Fruit fly (Drosophila melanogaster) whole organism, pupa: ENCODE results near the gene ckd.

ENCODE experiments used
- CG12605 ChIP-seq: fragments of 200-800 bp; sonication (Bioruptor generic); IDR thresholded peaks from 2 replicates; pipeline ENCODE4 v1.3.6; 2022; ENCODE audit warnings: missing biosample characterization, missing genetic modification characterization
- CG4496 ChIP-seq: fragments of 200-800 bp; sonication (Bioruptor generic); IDR thresholded peaks from 3 replicates; pipeline ENCODE4 v1.3.6; 2022; ENCODE audit warnings: missing biosample characterization, missing genetic modification characterization
- CG8159 ChIP-seq: fragments of 200-800 bp; sonication (Bioruptor generic); optimal IDR thresholded peaks from 3 replicates; lab custom pipeline; 2018; ENCODE audit warnings: missing biosample characterization, mild to moderate bottlenecking, missing genetic modification characterization, moderate library complexity
- gl ChIP-seq: fragments of 200-800 bp; sonication (Bioruptor generic); optimal IDR thresholded peaks from 2 replicates; lab custom pipeline; 2018; ENCODE audit warnings: missing biosample characterization, mild to moderate bottlenecking, missing genetic modification characterization

dm6 chr3L:3208895-3209294 is 48.8 kb upstream of the ckd start, which contains the start of the genes CG32269 and CG32270:
- no peak for TF ChIP-seq CG12605 (GFP tag; lab: Robert Waterston, UW)
- TF ChIP-seq gl = no peak
- TF ChIP-seq CG8159 (tag; lab: Kevin White, UChicago) = no peak
- no peak for TF ChIP-seq CG4496
